Fruit fly (Drosophila melanogaster) whole organism: Measurements from ENCODE around the gene Ibf1.

Source experiments
- CG8478 ChIP-seq: fragments of >200 bp; optimal IDR thresholded peaks from 2 replicates; lab custom pipeline; 2018; ENCODE audit warnings: inconsistent platforms
- Dll ChIP-seq: fragments of >200 bp; optimal IDR thresholded peaks from 2 replicates; lab custom pipeline; 2017
- EcR ChIP-seq, 2 experiments: fragments of >200 bp; optimal IDR thresholded peaks; 2 replicates each; lab custom pipeline; 2017; ENCODE audit warnings: missing biosample characterization in 2 of 2, missing genetic modification characterization in 2 of 2, missing genetic modification reagents in 2 of 2
- pan ChIP-seq: fragments of >200 bp; optimal IDR thresholded peaks from 2 replicates; lab custom pipeline; 2017
- psq ChIP-seq: fragments of >200 bp; optimal IDR thresholded peaks from 2 replicates; lab custom pipeline; 2017
- usp ChIP-seq: fragments of >200 bp; optimal IDR thresholded peaks from 2 replicates; lab custom pipeline; 2017; ENCODE audit warnings: missing biosample characterization, missing genetic modification characterization, mixed read lengths

Gene Ibf1

dm6 chr3R:9258252-9259225, at the start of gene Ibf1, which contains the start of gene Ibf2:
Gene Ibf1 (plus strand): TSS chr3R:9258964.
Gene Ibf2 (minus strand): TSS chr3R:9258501.
- no peak for TF ChIP-seq pan (lab: Kevin White, UChicago)
- TF ChIP-seq usp (GFP tag; lab: Kevin White, UChicago): no peak
- TF ChIP-seq Dll (lab: Kevin White, UChicago): no peak
- no peak for TF ChIP-seq psq (lab: Kevin White, UChicago)
- TF ChIP-seq CG8478 (lab: Kevin White, UChicago): no peak
- no peak for TF ChIP-seq EcR (GFP tag; optimal IDR thresholded peaks at IDR 0.05; lab: Kevin White, UChicago)

DNA sequence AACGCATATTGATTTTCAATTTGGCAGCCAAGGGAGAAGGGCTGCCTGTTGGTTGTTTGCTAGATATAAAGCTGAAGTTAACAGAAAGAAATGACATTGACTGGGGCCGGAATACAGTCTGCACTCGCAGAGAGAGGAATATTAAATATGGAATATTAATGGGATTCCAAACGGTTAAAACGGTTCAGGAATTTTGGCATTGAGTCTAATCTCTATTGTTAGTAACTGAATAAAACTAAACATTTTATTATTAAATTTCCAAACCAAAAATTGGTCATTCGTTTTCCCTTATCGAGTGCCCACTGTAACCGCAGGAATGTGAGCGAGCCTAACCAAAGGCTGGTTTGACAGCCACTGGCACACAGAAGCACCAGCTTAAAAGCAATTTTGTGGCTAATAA, 45.7 kb upstream of the Ibf1 start:
- TF ChIP-seq pan (lab: Kevin White, UChicago) (no peak), psq (lab: Kevin White, UChicago) (no peak), Dll (lab: Kevin White, UChicago) (no peak), usp (GFP tag; lab: Kevin White, UChicago) (no peak), EcR (GFP tag; optimal IDR thresholded peaks at IDR 0.05; lab: Kevin White, UChicago) (no peak), CG8478 (lab: Kevin White, UChicago) (no peak)

- no peak for TF ChIP-seq psq (lab: Kevin White, UChicago)
- TF ChIP-seq Dll (lab: Kevin White, UChicago): no peak
- no peak for TF ChIP-seq CG8478 (lab: Kevin White, UChicago)
- no peak for TF ChIP-seq EcR (GFP tag; optimal IDR thresholded peaks at IDR 0.05; lab: Kevin White, UChicago)
- no peak for TF ChIP-seq usp (GFP tag; lab: Kevin White, UChicago)
- no peak for TF ChIP-seq pan (lab: Kevin White, UChicago)
Measured at dm6 chr3R:9214235-9214634, 44.5 kb upstream of the Ibf1 start.

- TF ChIP-seq usp (GFP tag; lab: Kevin White, UChicago) (no peak), Dll (lab: Kevin White, UChicago) (no peak), pan (lab: Kevin White, UChicago) (no peak), CG8478 (lab: Kevin White, UChicago) (no peak), psq (lab: Kevin White, UChicago) (no peak), EcR (GFP tag; optimal IDR thresholded peaks at IDR 0.05; lab: Kevin White, UChicago) (no peak)
Measured at dm6 chr3R:9215551-9215950, 43.2 kb upstream of the Ibf1 start.

DNA sequence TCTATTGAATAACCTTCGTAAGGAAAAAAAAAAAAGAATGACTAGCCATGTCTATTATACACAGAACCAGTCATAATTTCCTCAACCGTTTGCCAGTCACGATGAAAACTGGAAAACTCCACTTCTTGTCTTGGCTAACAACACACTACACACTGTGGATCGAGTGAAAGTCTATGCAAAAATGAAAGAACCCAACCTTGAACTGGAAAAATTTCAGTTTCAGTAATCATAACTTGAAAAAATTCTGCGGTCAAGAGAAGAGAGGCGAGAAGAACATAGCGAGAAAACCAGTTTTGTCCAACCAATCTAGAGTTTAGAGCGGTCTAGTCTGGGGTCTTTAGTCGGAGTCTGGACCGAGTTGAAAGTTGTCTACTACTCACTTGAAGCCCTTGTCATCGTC, 41.2 kb upstream of the Ibf1 start:
- TF ChIP-seq EcR (GFP tag; optimal IDR thresholded peaks at IDR 0.05; lab: Kevin White, UChicago): peak in 1 of 2 experiments; percentile 24
- no peak for TF ChIP-seq pan (lab: Kevin White, UChicago)

DNA sequence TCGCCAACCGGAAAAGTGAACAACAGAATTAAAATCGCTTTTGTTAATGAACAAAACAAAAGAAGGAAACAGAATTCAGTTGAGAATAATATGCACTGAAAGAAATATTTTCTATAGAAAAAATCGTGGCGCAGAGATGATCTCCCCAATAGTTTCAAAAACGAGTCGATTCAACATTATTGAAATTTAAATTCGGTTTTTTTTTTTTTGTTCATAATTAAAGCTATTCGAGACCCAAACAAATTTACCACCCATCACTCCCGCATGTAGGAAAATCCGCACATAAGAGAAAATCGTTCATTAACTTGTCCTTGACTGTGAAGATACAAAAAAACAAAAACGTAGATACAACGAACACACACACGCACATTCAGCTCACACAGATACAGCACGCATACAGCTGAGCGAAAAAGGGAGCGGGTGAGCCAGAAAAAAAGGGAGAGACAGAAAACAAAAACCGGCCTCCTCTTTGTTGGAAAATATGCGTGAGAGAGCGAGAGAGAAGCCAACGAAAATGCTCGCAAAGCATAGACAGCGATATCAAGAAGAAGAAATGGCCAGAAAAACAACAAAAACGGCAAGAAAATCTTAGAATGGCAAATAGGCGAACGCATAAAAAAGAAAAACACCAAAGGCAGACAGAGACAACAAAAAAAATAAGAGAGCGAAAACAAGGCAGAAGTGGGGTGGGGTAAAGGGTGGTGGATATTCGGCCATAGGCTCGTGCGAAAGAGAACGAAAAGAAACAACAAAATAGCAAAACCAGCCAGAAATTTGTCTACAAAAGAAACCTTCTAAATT, 38.5 kb upstream of the Ibf1 start:
- TF ChIP-seq psq (lab: Kevin White, UChicago) (no peak), CG8478 (lab: Kevin White, UChicago) (no peak), pan (lab: Kevin White, UChicago) (no peak), EcR (GFP tag; optimal IDR thresholded peaks at IDR 0.05; lab: Kevin White, UChicago) (no peak), usp (GFP tag; lab: Kevin White, UChicago) (no peak), Dll (lab: Kevin White, UChicago) (no peak)

DNA sequence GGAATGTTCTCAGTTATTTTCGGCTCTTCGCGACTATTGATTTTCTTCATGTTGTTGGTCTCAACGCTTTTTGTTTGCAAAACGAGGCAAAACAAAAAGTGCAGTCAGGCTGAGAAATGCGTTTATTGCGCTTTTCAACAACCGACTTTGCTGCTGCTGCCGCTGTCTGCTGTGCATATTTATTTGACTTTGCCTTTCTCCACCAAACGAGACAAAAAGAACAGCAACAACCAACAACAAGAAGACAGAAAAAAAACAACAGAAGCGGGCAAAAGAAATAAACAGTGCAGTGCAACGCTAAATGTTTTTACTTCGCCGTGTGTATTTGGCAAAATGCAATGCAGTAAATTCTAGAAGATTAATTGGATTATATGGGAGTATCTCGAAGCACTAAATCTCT, 36.4 kb upstream of the Ibf1 start:
- no peak for TF ChIP-seq EcR (GFP tag; optimal IDR thresholded peaks at IDR 0.05; lab: Kevin White, UChicago)
- TF ChIP-seq pan (lab: Kevin White, UChicago): no peak
- TF ChIP-seq usp (GFP tag; lab: Kevin White, UChicago): no peak
- no peak for TF ChIP-seq Dll (lab: Kevin White, UChicago)
- TF ChIP-seq CG8478 (lab: Kevin White, UChicago): no peak
- no peak for TF ChIP-seq psq (lab: Kevin White, UChicago)

dm6 chr3R:9224807-9225206, 34.0 kb upstream of the Ibf1 start:
- no peak for TF ChIP-seq usp (GFP tag; lab: Kevin White, UChicago)
- no peak for TF ChIP-seq psq (lab: Kevin White, UChicago)
- TF ChIP-seq pan (lab: Kevin White, UChicago): no peak
- no peak for TF ChIP-seq EcR (GFP tag; optimal IDR thresholded peaks at IDR 0.05; lab: Kevin White, UChicago)
- TF ChIP-seq CG8478 (lab: Kevin White, UChicago): no peak
- TF ChIP-seq Dll (lab: Kevin White, UChicago): no peak

DNA sequence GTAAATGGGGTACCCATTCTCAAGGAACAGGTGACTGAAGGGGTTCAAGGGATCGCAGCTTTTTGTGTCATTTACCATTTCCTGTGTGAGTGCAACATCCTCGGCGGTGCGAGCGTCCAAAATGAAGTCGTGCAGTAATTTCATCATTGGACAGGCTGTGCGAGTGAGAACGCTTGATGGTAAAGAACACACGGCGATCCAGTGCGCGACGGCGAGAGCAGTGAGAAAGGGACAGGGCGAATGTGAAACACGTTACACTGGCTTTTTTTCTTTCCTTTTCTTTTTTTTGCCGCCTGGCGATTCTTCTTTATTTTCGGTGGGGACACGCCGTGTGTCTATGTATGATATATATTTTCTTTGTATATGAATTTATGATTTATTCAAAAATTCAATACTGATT, 32.6 kb upstream of the Ibf1 start:
- TF ChIP-seq EcR (GFP tag; optimal IDR thresholded peaks at IDR 0.05; lab: Kevin White, UChicago) (no peak), usp (GFP tag; lab: Kevin White, UChicago) (no peak), Dll (lab: Kevin White, UChicago) (no peak), pan (lab: Kevin White, UChicago) (no peak), psq (lab: Kevin White, UChicago) (no peak), CG8478 (lab: Kevin White, UChicago) (no peak)

- peak; percentile 13 for TF ChIP-seq CG8478 (lab: Kevin White, UChicago)
- TF ChIP-seq Dll (lab: Kevin White, UChicago): peak; percentile 79
- no peak for TF ChIP-seq usp (GFP tag; lab: Kevin White, UChicago)
- TF ChIP-seq pan (lab: Kevin White, UChicago): no peak
- no peak for TF ChIP-seq EcR (GFP tag; optimal IDR thresholded peaks at IDR 0.05; lab: Kevin White, UChicago)
Measured at dm6 chr3R:9226701-9227313, 32.0 kb upstream of the Ibf1 start.
